Worm (Caenorhabditis elegans) whole organism, midembryonic: ENCODE measurements around the gene ptr-15.

Experiments
- T22C8.4 ChIP-seq: fragments of 200-800 bp; sonication (Bioruptor generic); IDR thresholded peaks from 2 replicates; pipeline ENCODE4 v1.3.6; 2022; ENCODE audit warnings: missing genetic modification characterization, missing compliant biosample characterization
- cog-1 ChIP-seq: sonication (generic microtip); optimal IDR thresholded peaks from 2 replicates; lab custom pipeline; 2016; ENCODE audit warnings: missing genetic modification characterization, missing compliant biosample characterization
- flt-1 ChIP-seq: fragments of 200-800 bp; sonication (Bioruptor generic); IDR thresholded peaks from 2 replicates; pipeline ENCODE4 v1.3.6; 2022; ENCODE audit warnings: missing genetic modification characterization, missing compliant biosample characterization
- klf-2 ChIP-seq: fragments of 200-800 bp; sonication (Bioruptor generic); conservative IDR thresholded peaks from 2 replicates; pipeline ENCODE4 v1.3.6; 2022; ENCODE audit warnings: missing genetic modification reagents, missing genetic modification characterization, missing compliant biosample characterization
- med-1 ChIP-seq: sonication (generic microtip); optimal IDR thresholded peaks from 2 replicates; lab custom pipeline; 2017; ENCODE audit warnings: missing genetic modification characterization, mild to moderate bottlenecking, missing compliant biosample characterization, antibody characterized with exemption, missing genetic modification reagents; ENCODE audit not compliant: insufficient read depth
- ref-1 ChIP-seq: fragments of 200-800 bp; sonication (Bioruptor generic); conservative IDR thresholded peaks from 2 replicates; pipeline ENCODE4 v1.3.6; 2022; ENCODE audit warnings: missing genetic modification reagents, missing genetic modification characterization, missing compliant biosample characterization
- tab-1 ChIP-seq: fragments of 200-800 bp; sonication (Bioruptor generic); IDR thresholded peaks from 2 replicates; pipeline ENCODE4 v1.3.6; 2022; ENCODE audit warnings: missing genetic modification characterization, missing compliant biosample characterization
- ztf-23 ChIP-seq: fragments of 200-800 bp; sonication (Bioruptor generic); IDR thresholded peaks from 2 replicates; pipeline ENCODE4 v1.3.6; 2022; ENCODE audit warnings: missing genetic modification reagents, missing genetic modification characterization, missing compliant biosample characterization
- ztf-29 ChIP-seq: fragments of 200-800 bp; sonication (Bioruptor generic); IDR thresholded peaks from 2 replicates; pipeline ENCODE4 v1.3.6; 2022; ENCODE audit warnings: missing genetic modification reagents, missing genetic modification characterization, missing compliant biosample characterization

The ptr-15 gene

DNA sequence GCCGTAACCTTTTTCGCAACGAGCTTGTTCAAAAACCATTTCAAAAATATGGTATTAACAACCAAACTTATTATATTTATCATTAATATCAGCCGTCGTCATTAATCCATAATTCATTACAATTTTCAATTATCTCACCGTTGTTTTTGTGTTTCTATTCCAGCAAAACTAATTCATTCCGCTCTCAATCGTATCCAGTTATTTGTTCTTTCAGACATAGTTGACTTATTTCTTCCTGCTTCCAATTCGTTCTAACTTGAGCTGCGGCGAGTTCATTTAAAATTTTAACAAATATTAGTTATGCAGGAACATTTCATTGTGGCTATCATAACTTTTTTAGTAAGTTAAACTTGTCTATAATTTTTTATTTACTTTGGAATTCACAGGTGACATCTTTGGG, 6.2 kb upstream of the ptr-15 start, which contains the start of gene srx-16:
TSS of gene srx-16 (plus strand) at position 301 of the 400 bp plus-strand sequence.
- TF ChIP-seq tab-1 (GFP tag; lab: Robert Waterston, UW) (no peak), ztf-29 (no peak), flt-1 (GFP tag; lab: Robert Waterston, UW) (no peak), klf-2 (GFP tag; lab: Robert Waterston, UW) (no peak), T22C8.4 (GFP tag; lab: Robert Waterston, UW) (no peak), med-1 (GFP tag; lab: Kevin White, UChicago) (no peak), ref-1 (no peak), ztf-23 (GFP tag; lab: Robert Waterston, UW) (no peak), cog-1 (tag; lab: Kevin White, UChicago) (no peak)

DNA sequence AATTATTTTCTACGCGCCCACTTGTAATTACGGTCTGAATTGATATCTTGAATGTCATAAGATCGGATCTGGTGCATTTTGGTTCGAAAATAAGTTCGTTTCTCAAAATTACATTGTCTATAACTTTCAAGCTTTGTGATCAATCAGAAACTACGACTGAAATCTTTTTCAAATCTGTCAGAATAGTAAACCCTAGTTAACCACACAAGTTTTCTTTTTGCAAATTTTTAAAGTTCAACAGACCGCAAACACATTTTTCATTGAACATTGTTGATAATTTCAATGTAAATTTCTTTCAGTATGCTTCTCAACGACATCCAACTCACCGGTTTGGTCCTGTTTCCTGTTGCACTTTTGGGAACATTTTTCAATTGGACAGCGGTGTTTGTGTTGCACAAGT, 1.8 kb upstream of the ptr-15 start, which contains the start of gene srx-59:
TSS of gene srx-59 (plus strand) at position 301 of the 400 bp plus-strand sequence.
- TF ChIP-seq klf-2 (GFP tag; lab: Robert Waterston, UW) (no peak), tab-1 (GFP tag; lab: Robert Waterston, UW) (no peak), T22C8.4 (GFP tag; lab: Robert Waterston, UW) (no peak), ztf-23 (GFP tag; lab: Robert Waterston, UW) (no peak), ref-1 (no peak), flt-1 (GFP tag; lab: Robert Waterston, UW) (no peak), cog-1 (tag; lab: Kevin White, UChicago) (no peak), ztf-29 (no peak), med-1 (GFP tag; lab: Kevin White, UChicago) (no peak)

DNA sequence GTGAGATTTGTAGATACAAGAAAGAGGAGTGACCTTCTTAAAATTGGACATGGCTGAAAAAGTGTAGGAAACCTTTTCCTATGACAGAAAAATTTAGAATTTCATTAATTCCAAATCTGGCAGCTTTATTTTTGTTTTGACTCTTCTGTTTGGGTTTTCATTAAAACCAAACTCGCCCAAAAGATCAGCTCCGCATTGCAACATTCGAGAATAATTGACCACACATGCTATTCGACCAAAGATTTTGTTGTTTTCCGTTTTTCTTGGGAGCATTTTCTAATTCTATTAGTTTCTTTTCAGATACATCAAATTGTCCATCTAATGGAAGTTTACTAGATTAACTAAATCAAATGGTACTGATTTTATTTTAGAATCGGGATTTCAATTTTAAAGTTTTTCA, 13.6 kb downstream of the ptr-15 start, which contains the start of gene mec-1:
TSS of gene mec-1 (plus strand) at position 301 of the 400 bp plus-strand sequence.
- TF ChIP-seq ztf-29 = no peak
- TF ChIP-seq T22C8.4 (GFP tag; lab: Robert Waterston, UW) = no peak
- no peak for TF ChIP-seq cog-1 (tag; lab: Kevin White, UChicago)
- no peak for TF ChIP-seq tab-1 (GFP tag; lab: Robert Waterston, UW)
- no peak for TF ChIP-seq ref-1
- no peak for TF ChIP-seq flt-1 (GFP tag; lab: Robert Waterston, UW)
- TF ChIP-seq ztf-23 (GFP tag; lab: Robert Waterston, UW) = no peak
- TF ChIP-seq klf-2 (GFP tag; lab: Robert Waterston, UW) = no peak
- TF ChIP-seq med-1 (GFP tag; lab: Kevin White, UChicago) = no peak

DNA sequence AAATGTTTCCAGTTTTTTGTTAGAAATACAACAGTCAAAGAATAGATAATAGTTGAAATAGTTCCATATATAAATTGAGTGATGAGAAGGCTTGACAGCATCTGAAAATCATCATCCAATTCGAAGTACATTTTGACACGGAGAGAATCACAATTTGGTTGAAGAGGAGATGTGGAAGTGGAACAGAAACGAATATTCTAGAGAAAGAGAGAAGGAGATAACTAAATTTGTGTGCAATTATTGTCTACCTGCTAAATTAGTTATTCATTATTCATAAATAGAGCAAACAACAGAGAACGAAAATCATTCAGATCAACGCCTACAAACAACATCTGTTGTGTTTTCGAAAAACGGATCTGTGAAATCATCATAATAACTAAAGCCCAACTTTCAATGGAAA, 16.0 kb downstream of the ptr-15 start, which contains the start of gene srg-31:
TSS of gene srg-31 (minus strand) at position 101 of the 400 bp plus-strand sequence.
- no peak for TF ChIP-seq T22C8.4 (GFP tag; lab: Robert Waterston, UW)
- no peak for TF ChIP-seq ztf-29
- TF ChIP-seq ztf-23 (GFP tag; lab: Robert Waterston, UW) = no peak
- no peak for TF ChIP-seq cog-1 (tag; lab: Kevin White, UChicago)

DNA sequence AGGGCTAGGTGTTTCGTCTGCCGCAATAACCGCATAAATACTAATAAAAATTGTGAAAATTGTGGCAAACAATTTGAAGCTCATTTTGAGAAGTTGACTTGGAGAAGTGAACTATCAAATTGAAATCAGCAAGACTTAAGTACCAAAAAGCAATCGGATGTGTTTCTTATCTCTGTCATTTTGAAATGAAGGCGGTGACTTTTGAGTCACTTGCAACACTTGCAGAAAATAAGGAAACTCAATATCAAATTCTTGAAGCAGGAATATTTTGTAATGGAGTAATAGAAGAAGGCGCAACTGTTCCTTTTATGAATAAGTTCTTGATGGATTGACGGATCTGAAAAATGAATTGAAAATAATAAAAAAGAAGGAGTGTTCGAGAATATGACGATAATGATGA, 18.5 kb downstream of the ptr-15 start, which contains the start of gene T07H8.11:
TSS of gene T07H8.11 (minus strand) at position 101 of the 400 bp plus-strand sequence.
- no peak for TF ChIP-seq flt-1 (GFP tag; lab: Robert Waterston, UW)
- TF ChIP-seq tab-1 (GFP tag; lab: Robert Waterston, UW) = no peak
- TF ChIP-seq T22C8.4 (GFP tag; lab: Robert Waterston, UW) = no peak
- TF ChIP-seq cog-1 (tag; lab: Kevin White, UChicago) = no peak
- TF ChIP-seq ztf-29 = no peak
- no peak for TF ChIP-seq ztf-23 (GFP tag; lab: Robert Waterston, UW)
- TF ChIP-seq ref-1 = no peak
- TF ChIP-seq med-1 (GFP tag; lab: Kevin White, UChicago) = no peak
- TF ChIP-seq klf-2 (GFP tag; lab: Robert Waterston, UW) = no peak

DNA sequence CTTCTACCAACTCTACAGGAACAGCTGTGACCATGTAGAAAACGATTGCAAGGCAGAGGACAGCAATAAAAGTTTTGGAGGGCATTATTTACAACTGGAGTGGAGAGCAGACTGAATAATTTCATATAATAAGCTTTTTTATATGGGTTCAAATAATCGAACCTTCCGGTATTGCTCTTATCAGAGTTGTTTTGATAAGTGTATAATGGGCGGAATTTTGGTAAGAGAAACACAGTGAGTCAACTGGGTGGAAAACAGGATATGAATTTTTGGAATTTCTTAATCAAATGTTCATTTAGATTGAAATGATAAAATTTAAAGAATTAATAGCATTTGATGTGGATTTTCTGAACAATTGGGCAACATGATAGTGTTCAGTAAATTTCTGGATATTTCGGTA, 20.0 kb downstream of the ptr-15 start, which contains the start of gene Y57E12B.11:
TSS of gene Y57E12B.11 (minus strand) at position 101 of the 400 bp plus-strand sequence.
- TF ChIP-seq klf-2 (GFP tag; lab: Robert Waterston, UW) = no peak
- TF ChIP-seq ztf-29 = no peak
- TF ChIP-seq flt-1 (GFP tag; lab: Robert Waterston, UW) = no peak
- no peak for TF ChIP-seq T22C8.4 (GFP tag; lab: Robert Waterston, UW)
- TF ChIP-seq tab-1 (GFP tag; lab: Robert Waterston, UW) = no peak
- TF ChIP-seq ref-1 = no peak
- no peak for TF ChIP-seq ztf-23 (GFP tag; lab: Robert Waterston, UW)
- TF ChIP-seq med-1 (GFP tag; lab: Kevin White, UChicago) = no peak
- TF ChIP-seq cog-1 (tag; lab: Kevin White, UChicago) = no peak

DNA sequence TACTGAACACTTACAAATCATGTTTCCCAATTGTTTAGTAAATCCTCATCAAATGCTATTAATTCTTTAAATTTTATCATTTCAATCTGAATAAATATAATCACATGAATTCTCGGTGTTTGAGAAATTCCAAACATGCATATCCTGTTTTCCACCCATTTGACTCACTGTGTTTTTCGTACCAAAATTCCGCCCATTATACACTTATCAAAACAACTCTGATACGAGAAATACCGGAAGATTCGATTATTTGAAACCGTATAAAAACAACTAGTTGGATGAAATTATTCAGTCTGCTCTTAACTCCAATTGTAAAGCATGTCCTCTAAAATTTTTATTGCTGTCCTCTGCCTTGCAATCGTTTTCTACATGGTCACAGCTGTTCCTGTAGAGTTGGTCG, 21.6 kb downstream of the ptr-15 start, which contains the start of gene Y57E12B.1:
TSS of gene Y57E12B.1 (plus strand) at position 301 of the 400 bp plus-strand sequence.
- no peak for TF ChIP-seq ztf-23 (GFP tag; lab: Robert Waterston, UW)
- no peak for TF ChIP-seq cog-1 (tag; lab: Kevin White, UChicago)
- TF ChIP-seq flt-1 (GFP tag; lab: Robert Waterston, UW) = no peak
- no peak for TF ChIP-seq ztf-29
- TF ChIP-seq T22C8.4 (GFP tag; lab: Robert Waterston, UW) = no peak

DNA sequence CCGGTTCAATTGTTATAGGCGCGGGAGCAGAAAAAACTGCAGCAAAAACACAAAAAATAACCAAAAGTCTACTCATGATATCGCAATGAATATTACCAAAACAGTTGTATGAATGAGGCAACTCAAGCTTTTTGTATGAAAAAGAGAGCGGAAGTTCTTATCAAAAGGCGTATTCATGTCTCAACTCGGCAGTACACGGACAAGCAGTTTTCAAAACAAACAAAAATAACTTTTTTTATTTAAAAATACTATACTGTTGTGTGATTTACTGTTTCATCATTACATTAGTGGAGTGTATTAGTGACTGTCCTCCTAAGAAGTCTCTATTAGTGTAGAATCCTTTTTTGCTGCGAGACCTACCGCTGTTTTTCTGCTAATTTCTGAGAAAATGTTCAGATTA, 22.4 kb downstream of the ptr-15 start, which contains the start of gene Y57E12B.4:
TSS of gene Y57E12B.4 (minus strand) at position 101 of the 400 bp plus-strand sequence.
- no peak for TF ChIP-seq klf-2 (GFP tag; lab: Robert Waterston, UW)

DNA sequence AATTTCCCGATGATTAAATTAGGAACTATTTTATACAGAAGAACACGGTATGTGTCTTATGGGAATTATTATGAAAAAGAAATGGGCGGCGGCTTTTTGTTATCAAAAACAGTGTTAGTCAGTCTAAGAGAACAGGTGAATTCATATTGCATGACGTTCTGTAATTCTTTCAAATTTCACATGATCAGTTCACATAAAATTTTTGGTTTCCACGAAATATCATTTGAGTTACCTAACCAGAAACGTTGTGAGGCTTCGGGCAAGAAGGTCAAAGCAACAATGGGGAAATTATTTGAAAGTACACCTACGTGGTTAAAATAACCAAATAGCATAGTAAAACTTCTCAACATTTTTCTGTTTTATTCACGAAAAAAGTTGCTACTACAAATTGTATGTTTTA, 33.9 kb downstream of the ptr-15 start, which contains the start of gene Y57E12B.10:
TSS of gene Y57E12B.10 (minus strand) at position 101 of the 400 bp plus-strand sequence.
- TF ChIP-seq ztf-23 (GFP tag; lab: Robert Waterston, UW) = no peak
- no peak for TF ChIP-seq klf-2 (GFP tag; lab: Robert Waterston, UW)
- TF ChIP-seq med-1 (GFP tag; lab: Kevin White, UChicago) = no peak
- TF ChIP-seq flt-1 (GFP tag; lab: Robert Waterston, UW) = no peak
- TF ChIP-seq tab-1 (GFP tag; lab: Robert Waterston, UW) = no peak
- TF ChIP-seq T22C8.4 (GFP tag; lab: Robert Waterston, UW) = no peak
- no peak for TF ChIP-seq ref-1
- no peak for TF ChIP-seq cog-1 (tag; lab: Kevin White, UChicago)
- TF ChIP-seq ztf-29 = no peak
